Worm (Caenorhabditis elegans): ENCODE measurements around the gene ddn-2.

- TF ChIP-seq T22C8.4 (GFP tag; IDR thresholded peaks at IDR 0.05) (no peak), klf-2 (GFP tag; conservative IDR thresholded peaks at IDR 0.05) (no peak)
Measured at ce11 chrII:12925551-12925950, 16.7 kb downstream of the ddn-2 start, which contains the start of gene F58G1.8.
